Worm (Caenorhabditis elegans): ENCODE results near the gene pals-25.

Gene pals-25

DNA sequence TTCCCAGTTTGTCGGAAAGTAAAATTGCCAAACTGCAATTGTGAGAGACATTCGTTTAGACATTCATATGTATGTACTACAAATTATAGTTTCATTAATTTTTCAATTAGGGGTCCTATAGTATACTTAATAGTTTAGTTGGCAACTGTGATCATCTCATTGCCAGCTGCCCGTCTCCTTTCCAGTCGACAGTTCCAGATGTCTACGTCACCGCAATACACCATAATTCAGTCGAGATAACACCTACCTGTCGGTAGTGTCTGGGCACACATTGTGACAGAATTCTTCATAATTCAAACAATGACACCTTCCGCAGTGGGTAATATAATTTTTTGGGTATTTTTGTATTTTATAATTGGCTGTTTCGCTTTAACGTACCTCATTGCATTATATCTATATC is 39.2 kb downstream of the pals-25 start, which contains the start of gene F40G9.19:
TSS of gene F40G9.19 (plus strand) at position 301 of the 400 bp plus-strand sequence.
- TF ChIP-seq lin-15B (tag; optimal IDR thresholded peaks at IDR 0.05): no peak
- peak; percentile 31 for TF ChIP-seq aha-1 (tag)

DNA sequence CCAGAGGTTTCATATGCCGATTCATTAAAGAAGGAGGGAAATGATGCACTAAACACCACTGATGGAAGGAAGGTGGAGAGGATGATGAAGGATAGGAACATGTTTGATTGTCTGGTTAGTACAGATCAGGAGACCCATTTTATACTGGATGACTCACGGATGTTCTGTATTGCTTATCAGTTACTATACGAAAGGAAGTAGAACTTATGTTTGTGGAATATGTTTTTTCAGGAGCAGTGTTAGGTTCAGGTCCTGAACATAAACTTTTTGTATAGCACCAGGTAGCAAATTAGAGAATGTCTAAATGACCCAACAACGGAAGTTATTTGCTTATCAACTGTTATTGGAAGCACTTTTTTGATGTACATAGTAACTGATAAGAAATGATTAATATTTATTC is 41.4 kb downstream of the pals-25 start, which contains the start of gene clec-148:
TSS of gene clec-148 (minus strand) at position 101 of the 400 bp plus-strand sequence.
- TF ChIP-seq unc-62 (GFP tag; optimal IDR thresholded peaks at IDR 0.05 in 1 of 2): peak in 1 of 2 experiments; percentile 66
- no peak for TF ChIP-seq unc-62 (tag; optimal IDR thresholded peaks at IDR 0.05)
- TF ChIP-seq nhr-76 (tag; optimal IDR thresholded peaks at IDR 0.05): no peak
- peak; percentile 18 for TF ChIP-seq pqm-1 (tag; optimal IDR thresholded peaks at IDR 0.05)
- TF ChIP-seq daf-12 (tag; optimal IDR thresholded peaks at IDR 0.05): no peak

DNA sequence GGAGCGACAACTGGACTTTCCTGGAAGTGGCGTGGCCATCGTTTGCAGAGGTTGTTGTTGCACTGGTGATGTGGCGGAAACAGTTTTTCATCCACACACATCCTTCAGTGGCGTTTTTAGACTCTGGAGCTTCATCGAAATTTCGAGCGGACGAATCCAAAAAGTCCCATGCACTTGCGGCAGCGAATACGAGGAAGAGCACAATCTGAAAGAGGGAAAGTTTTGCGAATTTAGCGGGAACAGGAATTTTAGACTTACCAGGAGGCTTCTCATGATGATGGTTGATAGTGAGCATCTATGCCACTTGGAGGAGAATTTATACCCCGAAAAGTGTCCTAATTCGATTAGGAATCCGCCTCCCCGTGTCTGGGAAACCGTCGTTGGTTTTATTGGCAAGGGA is 43.4 kb downstream of the pals-25 start, which contains the start of gene F40G9.14:
TSS of gene F40G9.14 (minus strand) at position 101 of the 400 bp plus-strand sequence.
- TF ChIP-seq mep-1 (tag; optimal IDR thresholded peaks at IDR 0.05) (no peak), ama-1 (optimal IDR thresholded peaks at IDR 0.05) (no peak), aha-1 (tag) (peak; percentile 83), tra-1 (GFP tag; IDR thresholded peaks at IDR 0.05) (no peak), egl-43 (GFP tag; IDR thresholded peaks at IDR 0.05) (no peak)

DNA sequence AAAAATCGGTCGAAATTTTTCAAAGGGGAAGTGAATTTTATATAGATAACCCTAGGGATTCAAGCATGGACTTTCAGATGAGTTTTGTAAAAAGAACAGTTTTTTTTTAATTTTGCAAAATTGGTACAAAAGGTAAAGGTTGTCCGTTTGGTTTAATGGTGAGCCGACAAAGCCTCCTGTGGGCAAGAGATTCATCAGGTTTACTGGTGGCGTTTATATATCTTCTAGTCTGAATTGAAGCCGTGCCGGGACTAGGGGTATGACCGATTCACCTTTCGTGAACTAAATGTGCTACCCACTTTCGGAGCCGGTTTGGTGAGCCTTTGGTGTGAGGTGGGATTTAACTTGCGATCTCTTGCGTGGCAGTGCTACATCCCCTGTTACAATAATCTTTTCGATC is 43.8 kb downstream of the pals-25 start:
- no peak for TF ChIP-seq gei-8 (GFP tag; optimal IDR thresholded peaks at IDR 0.05)
- TF ChIP-seq F26F4.8 (GFP tag; conservative IDR thresholded peaks at IDR 0.05): 0 out of 2 replicates have a peak, but pooled peaks have one; percentile 30
- TF ChIP-seq lir-3 (tag; optimal IDR thresholded peaks at IDR 0.05): no peak
- TF ChIP-seq spr-3 (GFP tag; optimal IDR thresholded peaks at IDR 0.05): no peak

DNA sequence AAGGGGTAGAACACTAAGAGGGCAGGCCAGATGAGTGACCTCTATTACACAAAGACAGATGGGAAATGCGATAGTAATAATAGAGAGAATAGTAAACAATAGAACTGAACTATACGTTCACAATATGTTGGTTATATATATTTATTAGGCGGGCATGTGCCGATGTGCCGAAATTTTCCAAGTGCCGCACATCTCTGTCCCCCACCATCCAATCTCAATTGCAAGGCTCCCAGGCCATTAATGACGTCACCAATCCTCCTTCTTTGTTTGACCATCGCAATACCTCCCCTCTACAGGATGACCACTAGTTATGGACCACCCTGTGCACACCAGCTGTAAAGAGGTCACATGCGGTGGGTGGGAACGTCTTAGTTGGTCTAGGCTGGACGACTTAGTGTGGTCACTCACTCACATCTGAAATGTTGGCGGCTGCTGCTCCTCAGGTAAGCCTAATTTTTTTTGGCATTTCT is 44.9 kb downstream of the pals-25 start, which contains the start of gene F40G9.6:
TSS of gene F40G9.6 (plus strand) at position 420 of the 470 bp plus-strand sequence.
- TF ChIP-seq nhr-28 (tag; optimal IDR thresholded peaks at IDR 0.05): no peak
- TF ChIP-seq zip-2 (tag; optimal IDR thresholded peaks at IDR 0.05): no peak
- no peak for TF ChIP-seq ZK337.2 (GFP tag; IDR thresholded peaks at IDR 0.05)
- TF ChIP-seq rbr-2 (tag; optimal IDR thresholded peaks at IDR 0.05): no peak
- TF ChIP-seq tra-1 (GFP tag; IDR thresholded peaks at IDR 0.05): no peak
- no peak for TF ChIP-seq arid-1 (GFP tag; conservative IDR thresholded peaks at IDR 0.05)
- TF ChIP-seq Y5F2A.4 (GFP tag; optimal IDR thresholded peaks at IDR 0.05): no peak
- TF ChIP-seq spr-1 (tag; optimal IDR thresholded peaks at IDR 0.05): no peak
- no peak for TF ChIP-seq nhr-76 (tag; optimal IDR thresholded peaks at IDR 0.05)
- TF ChIP-seq nhr-42 (GFP tag; IDR thresholded peaks at IDR 0.05): no peak
- no peak for TF ChIP-seq egl-27 (tag; optimal IDR thresholded peaks at IDR 0.05)

DNA sequence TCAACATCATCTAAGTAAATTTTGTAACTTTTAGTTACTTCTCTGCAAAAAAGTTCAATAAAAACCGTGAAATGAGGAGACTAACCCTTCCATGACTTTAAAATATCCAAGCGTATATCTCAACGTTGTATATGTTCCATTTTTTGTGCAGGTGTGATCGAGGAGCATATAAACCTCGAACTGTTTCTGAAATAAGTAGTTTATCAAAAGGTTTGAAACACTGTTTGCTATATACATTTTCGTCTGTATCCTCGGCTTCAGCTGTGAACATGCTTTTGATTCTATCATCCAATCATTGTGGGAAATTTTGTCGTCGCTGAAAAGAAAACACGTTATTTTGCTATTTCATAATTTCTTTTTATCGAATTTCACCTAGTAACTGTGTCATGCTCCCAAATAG is 46.7 kb downstream of the pals-25 start, which contains the start of gene F40G9.5:
TSS of gene F40G9.5 (plus strand) at position 301 of the 400 bp plus-strand sequence.
- TF ChIP-seq T20F7.1 (GFP tag; optimal IDR thresholded peaks at IDR 0.05): no peak
- no peak for TF ChIP-seq ctbp-1 (GFP tag; IDR thresholded peaks at IDR 0.05)
- TF ChIP-seq saeg-2 (GFP tag; IDR thresholded peaks at IDR 0.05): no peak
- no peak for TF ChIP-seq egl-27 (tag; optimal IDR thresholded peaks at IDR 0.05)
- no peak for TF ChIP-seq hlh-11 (tag; optimal IDR thresholded peaks at IDR 0.05)
- TF ChIP-seq ceh-82 (tag; optimal IDR thresholded peaks at IDR 0.05): no peak
- no peak for TF ChIP-seq sdz-12 (GFP tag; optimal IDR thresholded peaks at IDR 0.05)

DNA sequence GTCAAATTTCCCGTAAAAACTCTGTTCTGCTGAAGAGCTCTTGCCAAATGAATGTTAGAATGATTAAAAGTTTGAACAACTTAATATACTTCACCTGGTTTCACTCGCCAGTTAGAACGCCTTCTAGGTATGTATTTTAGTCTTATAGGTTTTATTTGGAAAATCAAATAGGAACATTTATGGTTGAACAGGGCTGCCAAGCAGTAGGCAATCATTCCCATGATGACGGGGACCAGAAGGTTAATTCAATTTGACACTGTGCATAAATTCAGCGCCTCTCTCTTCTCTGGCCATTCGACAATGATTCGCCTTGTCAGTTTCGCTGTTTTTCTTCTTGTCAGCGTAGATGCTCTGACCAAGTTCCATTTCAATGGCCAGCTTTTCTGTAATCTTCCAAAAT is 47.8 kb downstream of the pals-25 start, which contains the start of gene F40G9.15:
TSS of gene F40G9.15 (plus strand) at position 301 of the 400 bp plus-strand sequence.
- TF ChIP-seq lin-15B (tag; optimal IDR thresholded peaks at IDR 0.05) (no peak), nhr-42 (GFP tag; IDR thresholded peaks at IDR 0.05) (no peak), ceh-32 (tag; optimal IDR thresholded peaks at IDR 0.05; ENCODE audit: poor library complexity) (no peak), madf-5 (GFP tag; IDR thresholded peaks at IDR 0.05) (0 out of 4 replicates have a peak, but pooled peaks of 1 of the 2 experiments have one; percentile 44), ztf-11 (tag; optimal IDR thresholded peaks at IDR 0.05) (no peak)
